Fruit fly (Drosophila melanogaster) whole organism, larva: ENCODE measurements around the gene CG15143.

ENCODE experiments used
- noc ChIP-seq: fragments of 200-800 bp; sonication (Bioruptor generic); optimal IDR thresholded peaks from 3 replicates; lab custom pipeline; 2019; ENCODE audit warnings: missing biosample characterization, mild to moderate bottlenecking, missing genetic modification characterization, moderate library complexity

Gene CG15143

DNA sequence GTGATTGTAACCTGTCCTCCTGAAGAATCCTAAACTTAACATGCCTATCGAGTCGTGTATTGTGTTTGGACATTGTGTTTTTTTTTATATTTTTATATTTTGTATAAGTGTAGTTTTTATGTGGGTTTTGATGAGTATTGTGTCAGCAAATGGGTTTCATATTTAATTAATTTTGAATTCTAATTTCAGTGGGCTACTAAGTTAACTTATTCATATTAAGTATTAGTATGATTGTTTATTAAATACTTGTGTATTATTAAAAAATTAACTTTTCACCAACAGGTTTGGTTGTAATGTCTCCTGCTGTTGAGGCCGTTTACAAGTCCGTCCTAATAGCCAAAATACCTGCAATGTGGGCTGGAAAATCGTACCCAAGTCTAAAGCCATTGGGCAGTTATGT lies at the start of gene CG15143:
Gene CG15143 (minus strand): TSS at position 101 of the 400 bp plus-strand sequence.
- no peak for TF ChIP-seq noc (tag; lab: Kevin White, UChicago)

DNA sequence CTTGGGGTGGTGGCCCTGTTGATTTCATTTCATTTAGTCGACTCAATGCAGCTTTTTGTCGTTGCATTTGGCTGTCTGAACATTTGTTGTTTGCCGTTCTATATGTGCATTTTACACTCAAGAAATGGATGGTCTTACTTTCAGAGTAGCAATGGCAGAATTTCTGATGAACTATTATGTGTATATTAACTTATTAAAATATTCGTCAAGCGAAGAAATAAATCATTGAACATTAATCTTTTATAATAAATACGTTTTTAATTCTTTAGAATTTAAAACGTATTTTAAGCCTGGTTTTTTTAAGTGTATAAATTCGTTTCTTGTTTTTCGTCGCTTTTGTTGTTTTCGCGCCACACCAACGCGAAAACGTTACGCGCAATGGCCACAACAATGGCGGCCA lies 48.7 kb upstream of the CG15143 start:
- TF ChIP-seq noc (tag; lab: Kevin White, UChicago), result no peak

DNA sequence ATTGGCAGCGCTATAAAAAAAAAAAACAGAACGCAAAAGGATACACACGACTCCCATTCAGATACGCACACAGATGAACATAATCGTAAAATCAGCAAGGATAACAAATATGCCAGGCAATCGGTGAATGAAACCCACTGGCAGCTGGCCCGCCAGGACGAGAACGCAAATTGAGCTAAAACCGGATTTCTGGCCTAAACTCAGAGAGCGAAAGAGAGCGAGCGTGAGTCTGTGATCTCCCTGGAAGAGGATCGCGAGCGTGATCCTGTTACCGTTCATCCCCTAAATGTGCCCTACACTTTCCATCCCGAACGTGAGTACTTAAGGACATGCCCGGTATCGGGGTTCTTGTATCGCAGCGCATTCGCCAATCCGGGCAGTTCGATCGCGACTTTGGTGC lies 41.4 kb upstream of the CG15143 start:
- no peak for TF ChIP-seq noc (tag; lab: Kevin White, UChicago)

DNA sequence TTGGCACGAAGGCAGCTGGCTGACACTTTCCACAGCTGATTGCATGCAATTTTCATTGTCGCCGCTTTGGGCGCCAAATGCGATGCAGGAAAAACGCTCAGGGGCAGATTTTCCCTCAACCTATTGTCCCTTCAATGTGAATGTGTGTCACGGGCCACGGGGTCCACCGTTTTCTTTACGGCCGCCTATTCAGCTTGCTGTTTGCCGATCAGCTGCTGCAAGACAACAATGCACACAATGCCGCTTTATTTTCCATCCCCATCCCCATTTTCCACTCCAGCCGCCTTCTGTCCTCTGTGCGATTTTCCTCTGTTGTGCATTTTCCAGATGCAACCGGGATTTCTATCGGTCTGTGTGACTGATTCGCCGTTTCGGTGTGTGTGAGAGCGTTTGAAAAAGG lies 40.3 kb upstream of the CG15143 start:
- TF ChIP-seq noc (tag; lab: Kevin White, UChicago), result no peak

DNA sequence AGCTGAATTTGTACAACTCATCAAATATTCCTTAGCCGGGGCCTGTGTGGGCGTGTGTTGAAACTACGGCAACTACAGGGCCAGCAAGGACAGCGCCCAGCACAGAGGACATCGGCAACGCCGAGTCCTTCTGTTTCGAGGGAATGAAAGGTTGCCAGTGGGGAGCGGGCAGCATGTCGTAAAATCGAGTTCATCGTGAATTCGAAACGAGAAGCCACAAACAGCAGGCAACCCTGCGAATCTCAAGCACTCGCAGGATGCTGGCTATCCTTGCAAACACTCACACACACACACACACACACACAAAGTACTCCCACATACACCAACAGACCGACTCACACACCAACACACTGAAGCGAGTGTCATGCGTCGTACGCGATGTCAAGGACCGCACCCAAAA lies 37.6 kb upstream of the CG15143 start:
- TF ChIP-seq noc (tag; lab: Kevin White, UChicago), result no peak

DNA sequence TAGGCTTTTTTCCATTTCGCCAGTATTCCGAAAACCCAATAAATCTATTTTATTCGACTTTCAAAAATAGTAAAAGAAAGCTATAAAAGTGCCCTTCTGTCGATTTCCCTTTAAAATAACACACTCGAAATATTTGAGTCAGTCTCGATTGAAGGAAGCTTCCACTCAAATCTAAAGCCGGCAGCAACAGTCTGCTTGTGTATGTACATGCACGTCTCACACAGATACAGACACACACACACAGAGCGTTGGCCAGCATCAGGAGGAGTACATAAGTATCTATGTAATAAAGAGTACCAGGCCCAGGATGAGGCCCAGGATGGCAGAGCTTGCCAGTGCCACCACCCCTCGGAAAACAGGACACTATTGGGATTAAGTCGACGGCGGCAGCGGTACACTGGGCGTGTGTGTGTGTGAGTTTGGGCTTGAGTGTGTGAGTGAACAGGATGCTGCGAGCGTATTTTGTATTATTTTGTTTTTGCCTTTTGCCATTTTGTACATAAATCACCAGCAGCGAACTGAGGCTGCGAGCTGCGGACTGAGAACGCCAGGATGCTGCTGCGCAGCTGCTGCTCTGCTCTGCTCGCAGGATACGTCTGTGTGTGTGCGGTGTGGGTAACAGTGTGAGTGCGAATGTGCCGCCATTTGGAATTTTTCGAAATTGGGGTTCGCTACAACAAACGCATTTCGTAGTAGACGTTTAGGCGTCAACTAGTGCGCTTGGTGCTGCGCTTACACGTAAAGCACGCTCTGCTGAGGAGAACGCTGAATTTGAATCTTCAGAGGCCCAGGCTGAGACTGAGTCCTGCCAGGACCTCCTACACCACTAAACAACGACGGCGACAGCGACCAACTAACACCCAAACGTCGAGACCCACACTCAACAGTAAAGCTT lies 36.0 kb upstream of the CG15143 start:
- no peak for TF ChIP-seq noc (tag; lab: Kevin White, UChicago)

DNA sequence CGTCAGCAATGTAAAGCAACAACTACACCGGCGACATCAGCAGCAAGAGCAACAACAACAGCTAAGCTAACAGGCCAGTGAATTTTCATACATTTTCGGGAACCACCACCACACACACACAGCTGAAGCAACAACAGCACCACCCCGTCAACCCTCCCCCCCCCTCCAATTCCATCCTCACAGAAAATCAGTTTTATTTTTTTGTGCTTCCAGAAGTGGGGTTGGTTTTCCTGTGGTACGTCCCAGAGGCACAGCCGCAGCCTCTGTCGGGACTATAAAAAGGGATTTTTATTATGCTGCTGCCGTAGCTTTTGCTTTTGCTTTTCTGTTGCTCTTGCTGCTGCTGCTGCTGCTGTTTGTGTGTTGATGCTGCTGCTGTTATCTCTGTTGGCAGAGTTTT lies 34.9 kb upstream of the CG15143 start:
- TF ChIP-seq noc (tag; lab: Kevin White, UChicago), result no peak

DNA sequence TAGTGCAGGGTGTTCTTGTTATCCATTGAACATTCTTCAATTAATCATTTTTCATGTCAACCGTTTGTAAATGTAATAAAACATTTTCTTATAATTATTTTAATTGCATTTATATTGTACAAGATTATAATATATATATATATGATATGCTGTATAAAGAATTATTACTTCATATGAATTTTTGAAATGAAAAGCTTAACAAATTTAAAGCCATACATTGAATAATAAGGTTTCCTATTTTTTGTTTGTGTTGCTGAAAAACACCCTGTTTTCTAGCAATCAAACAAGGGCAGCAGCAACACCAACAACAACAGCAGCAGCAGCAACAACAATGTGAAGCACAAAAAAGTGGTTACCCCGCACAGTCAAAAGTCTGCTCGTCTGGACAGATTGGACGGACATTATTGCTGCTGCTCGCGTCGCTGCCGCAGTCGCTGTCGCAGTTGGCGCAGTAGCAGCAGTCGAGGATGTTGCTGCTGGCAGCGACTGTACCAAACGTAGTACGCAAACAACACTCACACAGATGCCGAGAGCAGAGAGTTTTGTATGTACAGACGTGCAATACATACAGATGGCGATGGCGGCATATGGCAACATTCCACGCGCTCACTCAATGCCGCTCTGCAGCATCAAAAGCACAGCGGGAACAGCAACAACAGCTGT lies 33.9 kb upstream of the CG15143 start:
- TF ChIP-seq noc (tag; lab: Kevin White, UChicago), result peak; percentile 31

DNA sequence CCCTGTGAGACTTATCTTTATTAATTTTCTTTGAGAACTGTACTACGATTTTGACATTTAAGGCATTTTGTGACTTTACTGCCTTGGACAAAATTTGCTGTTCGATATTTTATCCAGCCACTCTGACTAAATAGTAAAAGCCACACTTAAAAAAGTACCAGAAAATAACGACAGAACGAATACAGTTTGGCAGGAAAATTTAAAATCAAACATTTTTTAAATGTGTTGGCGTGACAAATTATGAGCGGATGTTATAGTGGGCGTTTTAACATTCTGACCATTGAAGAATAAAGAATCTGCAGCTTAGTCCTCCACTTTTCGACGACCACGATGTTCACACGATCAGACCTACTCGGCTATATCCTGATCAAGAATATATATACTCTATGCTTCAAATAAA lies 31.3 kb upstream of the CG15143 start, which contains the start of gene CG7094:
Gene CG7094 (minus strand): TSS at position 101 of the 400 bp plus-strand sequence.
- no peak for TF ChIP-seq noc (tag; lab: Kevin White, UChicago)

DNA sequence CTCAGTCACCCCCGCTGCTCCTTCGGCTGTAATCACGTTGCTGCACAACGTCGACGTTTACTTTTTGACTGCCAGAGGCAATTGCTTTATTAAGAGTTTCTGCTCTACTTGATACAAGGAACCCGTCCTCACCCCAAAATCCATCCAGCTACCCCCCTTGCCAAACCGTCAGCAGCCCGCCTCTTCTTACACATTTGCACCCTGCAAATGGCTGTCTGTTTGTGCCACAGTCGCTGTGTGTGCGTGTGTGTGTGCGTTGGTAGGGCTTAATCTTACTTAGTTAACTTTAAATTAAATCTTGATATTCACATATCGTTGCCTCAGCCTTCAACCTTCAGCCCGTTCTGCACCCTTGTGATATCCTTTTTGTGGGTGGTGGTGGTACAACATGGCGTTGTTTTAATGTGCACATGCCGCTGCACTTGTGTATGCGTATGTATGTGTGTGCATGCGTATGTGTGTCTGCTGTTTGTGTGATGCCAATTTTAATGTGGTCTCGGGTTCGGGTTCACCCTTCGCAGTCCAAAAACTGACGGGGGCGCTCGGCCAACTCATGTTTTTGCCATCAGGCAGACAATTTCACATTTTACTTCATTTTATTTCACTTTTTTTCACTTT lies 18.4 kb upstream of the CG15143 start:
- TF ChIP-seq noc (tag; lab: Kevin White, UChicago), result no peak

DNA sequence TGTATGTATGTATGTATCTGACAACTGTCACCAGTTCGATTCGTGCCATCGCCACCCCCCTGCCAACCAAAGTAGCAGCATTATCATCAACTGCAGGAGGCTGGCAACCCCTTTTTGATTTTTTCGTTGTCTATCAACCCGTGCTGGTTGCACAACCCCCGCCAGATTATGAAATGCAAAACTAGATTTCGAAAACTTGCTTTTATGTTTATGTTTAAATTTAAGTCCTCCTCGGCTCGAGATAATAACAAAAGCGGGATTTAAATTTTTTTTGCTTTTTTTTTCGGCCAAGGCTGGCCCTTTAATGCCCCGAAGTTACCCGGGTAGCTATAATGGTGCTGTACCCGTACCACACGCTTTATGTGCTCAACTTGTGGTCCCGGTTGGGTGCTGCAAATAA lies 16.8 kb upstream of the CG15143 start:
- no peak for TF ChIP-seq noc (tag; lab: Kevin White, UChicago)

DNA sequence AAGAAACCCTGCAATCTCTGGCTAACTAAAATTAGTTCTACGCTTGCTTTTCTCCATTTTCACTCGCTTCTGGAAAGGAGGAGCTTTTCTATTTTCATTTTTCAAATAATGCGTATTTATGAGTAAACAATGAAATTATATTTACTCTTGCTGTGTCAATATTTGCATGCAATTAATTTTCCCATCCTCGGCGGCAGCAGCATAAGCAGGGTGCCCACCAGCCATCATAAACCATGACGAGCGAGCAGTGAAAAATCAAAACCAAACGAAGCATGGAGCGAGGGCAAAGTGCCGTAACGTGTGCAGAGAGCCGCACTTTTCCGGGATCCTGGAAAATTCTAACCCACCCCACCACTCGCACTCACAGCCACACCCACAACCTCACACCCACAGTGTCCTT lies 9.4 kb upstream of the CG15143 start:
- TF ChIP-seq noc (tag; lab: Kevin White, UChicago), result no peak

DNA sequence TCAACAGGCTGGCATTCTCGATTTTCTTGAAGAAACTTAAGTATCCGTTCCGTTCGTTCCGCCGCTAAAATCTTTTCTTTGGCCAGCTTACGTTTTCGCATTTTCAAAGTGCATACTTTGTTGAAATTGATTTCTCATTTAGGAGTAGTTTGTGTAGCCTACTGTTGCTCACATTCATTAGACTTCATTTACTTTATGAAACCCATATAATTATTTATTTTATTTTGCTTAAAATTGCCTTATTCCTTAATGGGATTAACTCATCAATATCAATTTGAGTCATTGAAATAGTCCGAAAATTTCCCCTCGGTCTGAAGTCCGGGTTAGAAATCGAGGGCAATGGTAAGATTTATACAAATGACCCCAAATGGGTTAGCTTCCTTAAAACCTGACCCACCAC lies 7.8 kb upstream of the CG15143 start, which contains the start of gene CG15145:
Gene CG15145 (minus strand): TSS at position 101 of the 400 bp plus-strand sequence.
- TF ChIP-seq noc (tag; lab: Kevin White, UChicago), result no peak

DNA sequence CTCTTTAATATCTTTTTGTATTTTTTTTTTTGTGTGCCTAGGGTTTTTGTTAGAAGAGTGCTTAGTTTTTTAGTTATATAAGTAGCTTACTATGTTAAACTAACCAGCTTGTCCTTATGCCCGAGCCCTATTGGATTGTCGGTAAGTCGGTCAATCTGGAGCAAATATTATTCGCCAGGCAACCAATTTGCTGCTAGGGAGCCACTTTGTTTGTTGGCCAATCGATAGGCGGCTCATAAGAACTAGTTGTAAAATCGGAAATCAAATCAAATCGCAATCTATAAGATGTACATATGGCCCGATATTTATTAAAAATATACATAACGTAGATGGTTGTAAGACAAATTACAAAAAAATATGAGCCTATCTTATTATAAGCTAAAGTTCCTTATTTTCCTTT lies 4.7 kb upstream of the CG15143 start, which contains the start of gene CG15144:
Gene CG15144 (minus strand): TSS at position 101 of the 400 bp plus-strand sequence.
- TF ChIP-seq noc (tag; lab: Kevin White, UChicago), result no peak

DNA sequence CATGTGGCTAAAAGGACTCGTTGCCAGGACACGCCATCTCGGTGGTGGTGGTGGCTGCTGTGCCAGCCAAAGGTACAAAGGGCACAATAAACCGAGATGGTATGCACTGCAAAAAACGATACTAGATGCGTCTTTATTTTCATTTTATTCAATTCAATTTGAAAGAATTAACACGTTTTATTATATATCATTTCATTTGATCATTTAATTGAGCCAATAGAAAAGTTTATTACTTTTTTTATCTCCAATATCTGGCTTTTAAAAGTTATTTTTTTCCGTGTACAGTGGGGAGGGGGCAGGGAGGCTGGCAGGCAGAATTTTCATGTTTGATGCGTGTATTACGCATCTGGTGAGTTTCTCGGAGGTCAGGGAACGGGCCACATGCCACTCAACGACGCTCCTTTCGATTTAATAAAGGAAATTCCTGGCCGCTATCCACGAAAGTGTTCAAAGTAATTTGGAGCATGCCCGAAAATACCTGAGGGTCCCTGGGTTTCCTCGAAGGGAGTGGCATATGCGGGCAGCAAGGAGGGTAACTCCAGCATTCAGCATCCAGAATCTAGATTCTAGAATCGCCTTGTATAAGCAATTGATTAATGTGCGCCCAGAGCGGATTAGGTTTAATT lies 10.1 kb downstream of the CG15143 start:
- peak; percentile 32 for TF ChIP-seq noc (tag; lab: Kevin White, UChicago)
